Worm (Caenorhabditis elegans) whole organism, midembryonic: ENCODE measurements around the gene F36H5.12.
"Not testable (repeated sequence)": the region's sequence is repeated elsewhere in the genome, so short reads cannot be mapped to it uniquely, and the experiment has no call there.

Source experiments
- T22C8.4 ChIP-seq: fragments of 200-800 bp; sonication (Bioruptor generic); IDR thresholded peaks from 2 replicates; pipeline ENCODE4 v1.3.6; 2022; ENCODE audit warnings: missing genetic modification characterization, missing compliant biosample characterization
- cog-1 ChIP-seq: sonication (generic microtip); optimal IDR thresholded peaks from 2 replicates; lab custom pipeline; 2016; ENCODE audit warnings: missing genetic modification characterization, missing compliant biosample characterization
- flt-1 ChIP-seq: fragments of 200-800 bp; sonication (Bioruptor generic); IDR thresholded peaks from 2 replicates; pipeline ENCODE4 v1.3.6; 2022; ENCODE audit warnings: missing genetic modification characterization, missing compliant biosample characterization
- klf-2 ChIP-seq: fragments of 200-800 bp; sonication (Bioruptor generic); conservative IDR thresholded peaks from 2 replicates; pipeline ENCODE4 v1.3.6; 2022; ENCODE audit warnings: missing genetic modification reagents, missing genetic modification characterization, missing compliant biosample characterization
- med-1 ChIP-seq: sonication (generic microtip); optimal IDR thresholded peaks from 2 replicates; lab custom pipeline; 2017; ENCODE audit warnings: missing genetic modification characterization, mild to moderate bottlenecking, missing compliant biosample characterization, antibody characterized with exemption, missing genetic modification reagents; ENCODE audit not compliant: insufficient read depth
- ref-1 ChIP-seq: fragments of 200-800 bp; sonication (Bioruptor generic); conservative IDR thresholded peaks from 2 replicates; pipeline ENCODE4 v1.3.6; 2022; ENCODE audit warnings: missing genetic modification reagents, missing genetic modification characterization, missing compliant biosample characterization
- tab-1 ChIP-seq: fragments of 200-800 bp; sonication (Bioruptor generic); IDR thresholded peaks from 2 replicates; pipeline ENCODE4 v1.3.6; 2022; ENCODE audit warnings: missing genetic modification characterization, missing compliant biosample characterization
- ztf-23 ChIP-seq: fragments of 200-800 bp; sonication (Bioruptor generic); IDR thresholded peaks from 2 replicates; pipeline ENCODE4 v1.3.6; 2022; ENCODE audit warnings: missing genetic modification reagents, missing genetic modification characterization, missing compliant biosample characterization
- ztf-29 ChIP-seq: fragments of 200-800 bp; sonication (Bioruptor generic); IDR thresholded peaks from 2 replicates; pipeline ENCODE4 v1.3.6; 2022; ENCODE audit warnings: missing genetic modification reagents, missing genetic modification characterization, missing compliant biosample characterization

Gene F36H5.12

ce11 chrII:1763072-1763471 is 20.4 kb downstream of the F36H5.12 start, which contains the start of gene math-28:
math-28 (plus strand) TSS chrII:1763372.
- TF ChIP-seq flt-1 (GFP tag; lab: Robert Waterston, UW) (no peak), med-1 (GFP tag; lab: Kevin White, UChicago) (no peak), ref-1 (GFP tag; lab: Robert Waterston, UW) (no peak), tab-1 (GFP tag; lab: Robert Waterston, UW) (no peak), klf-2 (GFP tag; lab: Robert Waterston, UW) (no peak), cog-1 (tag; lab: Kevin White, UChicago) (no peak), ztf-29 (GFP tag; lab: Robert Waterston, UW) (no peak), T22C8.4 (GFP tag; lab: Robert Waterston, UW) (no peak), ztf-23 (GFP tag; lab: Robert Waterston, UW) (no peak)

ce11 chrII:1766715-1767114 is 24.1 kb downstream of the F36H5.12 start:
- TF ChIP-seq tab-1 (GFP tag; lab: Robert Waterston, UW) (no peak), T22C8.4 (GFP tag; lab: Robert Waterston, UW) (no peak), klf-2 (GFP tag; lab: Robert Waterston, UW) (no peak)

DNA sequence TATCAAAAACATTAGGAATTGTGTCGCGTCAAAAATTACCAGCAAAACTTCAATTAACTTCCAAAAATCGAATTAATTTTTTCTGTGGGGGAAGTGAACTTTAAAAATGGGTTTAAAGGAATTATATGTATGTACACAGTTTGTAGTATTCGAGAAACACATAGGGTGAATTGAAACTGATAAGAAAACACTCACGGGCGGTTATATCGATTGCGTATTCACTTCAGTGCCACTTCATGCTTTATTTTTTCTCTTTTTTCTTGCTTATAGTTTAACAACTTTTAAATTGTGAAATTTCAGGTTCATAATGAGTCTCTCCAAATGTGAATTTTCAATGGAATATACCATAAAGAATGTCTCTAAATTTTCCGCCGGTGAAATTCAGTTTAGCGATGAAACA is 28.7 kb downstream of the F36H5.12 start, which contains the start of gene math-26:
Gene math-26 (plus strand): TSS at position 301 of the 400 bp plus-strand sequence.
- not testable (repeated sequence) for TF ChIP-seq tab-1, T22C8.4, flt-1 (GFP tag; lab: Robert Waterston, UW)

DNA sequence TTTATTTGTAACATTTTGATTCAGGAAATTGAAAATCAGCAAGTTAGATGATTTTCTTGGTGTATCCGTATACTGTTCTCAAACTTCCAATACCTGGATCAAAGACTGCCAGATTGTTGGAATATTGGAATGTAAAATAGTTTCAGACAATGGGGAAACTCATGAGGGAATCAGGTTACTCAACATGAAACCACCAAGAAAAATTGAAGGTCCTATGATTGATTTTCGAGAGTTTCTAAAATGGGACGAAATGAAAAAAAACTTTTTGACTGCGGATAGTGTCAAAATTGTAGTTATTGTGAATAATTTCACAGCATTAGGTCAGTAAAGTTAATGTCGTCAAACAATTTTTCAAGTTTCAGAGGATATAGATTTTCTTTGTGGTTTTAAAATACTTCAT is 29.1 kb downstream of the F36H5.12 start, which contains the start of gene math-3:
Gene math-3 (plus strand): TSS at position 301 of the 400 bp plus-strand sequence.
- TF ChIP-seq tab-1 (GFP tag; lab: Robert Waterston, UW) (no peak), ztf-29 (GFP tag; lab: Robert Waterston, UW) (no peak)

- not testable (repeated sequence) for TF ChIP-seq ref-1 (GFP tag; lab: Robert Waterston, UW); flt-1 (GFP tag; lab: Robert Waterston, UW); cog-1 (tag; lab: Kevin White, UChicago)
These were observed 32.6 kb downstream of the F36H5.12 start, which contains the start of gene F36H5.14 for ce11 chrII:1775234-1775633. F36H5.14 (plus strand) TSS chrII:1775534.

- TF ChIP-seq ztf-29 (GFP tag; lab: Robert Waterston, UW) (no peak), ztf-23 (GFP tag; lab: Robert Waterston, UW) (no peak), tab-1 (GFP tag; lab: Robert Waterston, UW) (no peak)
These were observed 39.8 kb downstream of the F36H5.12 start, which contains the start of gene math-4 for ce11 chrII:1782474-1782873. math-4 (minus strand) TSS chrII:1782574.

ce11 chrII:1784799-1785198 is 42.2 kb downstream of the F36H5.12 start, which contains the start of gene C08F1.11:
C08F1.11 (minus strand) TSS chrII:1784899.
- TF ChIP-seq klf-2 (GFP tag; lab: Robert Waterston, UW): no peak
- TF ChIP-seq tab-1 (GFP tag; lab: Robert Waterston, UW): no peak
- TF ChIP-seq cog-1 (tag; lab: Kevin White, UChicago): no peak
- TF ChIP-seq ztf-23 (GFP tag; lab: Robert Waterston, UW): no peak
- TF ChIP-seq ztf-29 (GFP tag; lab: Robert Waterston, UW): no peak
- TF ChIP-seq flt-1 (GFP tag; lab: Robert Waterston, UW): no peak
- no peak for TF ChIP-seq ref-1 (GFP tag; lab: Robert Waterston, UW)
- TF ChIP-seq T22C8.4 (GFP tag; lab: Robert Waterston, UW): no peak
- no peak for TF ChIP-seq med-1 (GFP tag; lab: Kevin White, UChicago)

ce11 chrII:1786209-1786608 is 43.6 kb downstream of the F36H5.12 start, which contains the start of gene C08F1.10:
C08F1.10 (minus strand) TSS chrII:1786309.
- TF ChIP-seq ref-1 (GFP tag; lab: Robert Waterston, UW) (no peak), ztf-23 (GFP tag; lab: Robert Waterston, UW) (no peak), med-1 (GFP tag; lab: Kevin White, UChicago) (no peak), klf-2 (GFP tag; lab: Robert Waterston, UW) (no peak), cog-1 (tag; lab: Kevin White, UChicago) (no peak), flt-1 (GFP tag; lab: Robert Waterston, UW) (no peak), tab-1 (GFP tag; lab: Robert Waterston, UW) (no peak), ztf-29 (GFP tag; lab: Robert Waterston, UW) (no peak), T22C8.4 (GFP tag; lab: Robert Waterston, UW) (no peak)

DNA sequence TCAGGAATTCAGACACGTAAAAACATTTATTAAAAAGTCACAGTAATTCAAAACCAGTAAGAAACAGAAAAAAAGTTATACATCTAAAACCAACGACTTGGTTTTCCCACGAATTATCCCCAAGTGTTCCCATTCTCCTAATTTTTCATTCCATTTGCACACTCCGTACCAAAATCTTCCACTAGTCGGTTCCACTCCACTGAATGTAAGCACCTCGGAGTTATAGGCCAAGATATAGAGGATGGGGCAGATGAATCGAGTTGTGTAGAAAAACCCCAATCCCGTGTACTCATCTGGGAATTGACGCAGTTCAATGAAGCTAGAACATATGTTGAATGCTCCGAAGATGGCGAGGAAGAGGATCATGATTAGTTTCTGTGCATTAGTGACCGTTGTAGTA is 44.6 kb downstream of the F36H5.12 start:
- TF ChIP-seq ref-1 (GFP tag; lab: Robert Waterston, UW) (no peak), cog-1 (tag; lab: Kevin White, UChicago) (no peak), ztf-23 (GFP tag; lab: Robert Waterston, UW) (no peak), klf-2 (GFP tag; lab: Robert Waterston, UW) (no peak), ztf-29 (GFP tag; lab: Robert Waterston, UW) (no peak), med-1 (GFP tag; lab: Kevin White, UChicago) (no peak), tab-1 (GFP tag; lab: Robert Waterston, UW) (no peak), flt-1 (GFP tag; lab: Robert Waterston, UW) (no peak), T22C8.4 (GFP tag; lab: Robert Waterston, UW) (no peak)

- TF ChIP-seq cog-1 (tag; lab: Kevin White, UChicago) (no peak), flt-1 (GFP tag; lab: Robert Waterston, UW) (no peak), med-1 (GFP tag; lab: Kevin White, UChicago) (no peak), klf-2 (GFP tag; lab: Robert Waterston, UW) (no peak), tab-1 (GFP tag; lab: Robert Waterston, UW) (no peak), ztf-29 (GFP tag; lab: Robert Waterston, UW) (no peak), T22C8.4 (GFP tag; lab: Robert Waterston, UW) (no peak), ref-1 (GFP tag; lab: Robert Waterston, UW) (no peak), ztf-23 (GFP tag; lab: Robert Waterston, UW) (no peak)
These were observed 45.5 kb downstream of the F36H5.12 start, which contains the start of the genes C08F1.6 and fbxb-13 for ce11 chrII:1788087-1788486. C08F1.6 (minus strand) TSS chrII:1788187. fbxb-13 (plus strand) TSS chrII:1788277.
